Worm (Caenorhabditis elegans) whole organism, young adult: Measurements from ENCODE around the gene srh-274.

ENCODE experiments used
- Y56A3A.18 ChIP-seq: fragments of 200-800 bp; sonication (Bioruptor generic); IDR thresholded peaks from 2 replicates; pipeline ENCODE4 v1.3.6; 2022; ENCODE audit warnings: missing genetic modification reagents, missing genetic modification characterization, missing compliant biosample characterization
- die-1 ChIP-seq: sonication (generic microtip); optimal IDR thresholded peaks from 2 replicates; lab custom pipeline; 2016; ENCODE audit warnings: missing genotype, mild to moderate bottlenecking, missing genetic modification characterization, missing compliant biosample characterization
- efl-1 ChIP-seq: fragments of 150-350 bp; optimal IDR thresholded peaks from 2 replicates; lab custom pipeline; 2014; ENCODE audit warnings: missing biosample characterization, missing genetic modification reagents, missing genetic modification characterization
- lin-54 ChIP-seq: fragments of 200-800 bp; sonication (Bioruptor generic); optimal IDR thresholded peaks from 2 replicates; lab custom pipeline; 2018; ENCODE audit warnings: mild to moderate bottlenecking, missing genetic modification characterization, missing compliant biosample characterization
- madf-6 ChIP-seq: fragments of 200-800 bp; sonication (Bioruptor generic); IDR thresholded peaks from 2 replicates; pipeline ENCODE4 v1.3.6; 2022; ENCODE audit warnings: missing genetic modification reagents, missing genetic modification characterization, missing compliant biosample characterization
- mel-28 ChIP-seq: sonication (generic microtip); optimal IDR thresholded peaks from 2 replicates; lab custom pipeline; 2016; ENCODE audit warnings: borderline replicate concordance, mild to moderate bottlenecking, missing genetic modification characterization, missing compliant biosample characterization
- nhr-80 ChIP-seq: sonication (generic microtip); optimal IDR thresholded peaks from 2 replicates; lab custom pipeline; 2016; ENCODE audit warnings: missing genetic modification characterization, missing compliant biosample characterization
- snpc-1.1 ChIP-seq: sonication (generic microtip); optimal IDR thresholded peaks from 2 replicates; lab custom pipeline; 2017; ENCODE audit warnings: missing genetic modification characterization, mild to moderate bottlenecking, missing compliant biosample characterization, antibody characterized with exemption, moderate library complexity, missing genotype, missing genetic modification reagents; ENCODE audit not compliant: insufficient read depth

ce11 chrII:950374-950773 lies 32.6 kb upstream of the srh-274 start:
- TF ChIP-seq nhr-80 (no peak), madf-6 (GFP tag; lab: Robert Waterston, UW) (no peak), snpc-1.1 (no peak), mel-28 (tag; lab: Kevin White, UChicago) (no peak), efl-1 (no peak), die-1 (tag; lab: Kevin White, UChicago) (no peak), lin-54 (GFP tag; lab: Kevin White, UChicago) (no peak), Y56A3A.18 (GFP tag; lab: Robert Waterston, UW) (no peak)
